Worm (Caenorhabditis elegans) whole organism, L1 larva: ENCODE measurements around the gene R166.2.
A peak's percentile ranks its signal among the peaks of the same experiment; 100 is the strongest.

Experiments
- C04F5.9 ChIP-seq: sonication (generic microtip); optimal IDR thresholded peaks from 2 replicates; lab custom pipeline; 2016; ENCODE audit warnings: missing genetic modification characterization, missing compliant biosample characterization
- C16A3.4 ChIP-seq: fragments of 150-350 bp; optimal IDR thresholded peaks from 2 replicates; lab custom pipeline; 2014; ENCODE audit warnings: missing biosample characterization, missing genetic modification characterization
- F16B12.6 ChIP-seq: fragments of 150-350 bp; optimal IDR thresholded peaks from 2 replicates; lab custom pipeline; 2014; ENCODE audit warnings: missing biosample characterization, missing genetic modification characterization
- Y116A8C.19 ChIP-seq: sonication (generic microtip); optimal IDR thresholded peaks from 2 replicates; lab custom pipeline; 2016; ENCODE audit warnings: missing compliant biosample characterization, missing genetic modification characterization, borderline replicate concordance
- alr-1 ChIP-seq: fragments of 200-800 bp; sonication (Bioruptor generic); optimal IDR thresholded peaks from 2 replicates; lab custom pipeline; 2018; ENCODE audit warnings: borderline replicate concordance, mild to moderate bottlenecking, missing genetic modification characterization, missing compliant biosample characterization
- aly-2 ChIP-seq: fragments of 150-350 bp; optimal IDR thresholded peaks from 2 replicates; lab custom pipeline; 2014; ENCODE audit warnings: missing biosample characterization, missing genetic modification characterization
- ceh-63 ChIP-seq: fragments of 200-800 bp; sonication (Bioruptor generic); optimal IDR thresholded peaks from 2 replicates; lab custom pipeline; 2018; ENCODE audit warnings: mild to moderate bottlenecking, missing genetic modification characterization, missing compliant biosample characterization
- ceh-8 ChIP-seq: fragments of 200-800 bp; sonication (Bioruptor generic); optimal IDR thresholded peaks from 2 replicates; lab custom pipeline; 2018; ENCODE audit warnings: mild to moderate bottlenecking, missing genetic modification characterization, moderate library complexity, missing compliant biosample characterization
- ces-1 ChIP-seq: fragments of 150-350 bp; optimal IDR thresholded peaks from 2 replicates; lab custom pipeline; 2014; ENCODE audit warnings: missing biosample characterization, missing genetic modification reagents, missing genetic modification characterization
- dpl-1 ChIP-seq, 3 experiments: fragments of 150-350 bp in 2 of 3; sonication (generic microtip) in 1 of 3; optimal IDR thresholded peaks; 2 replicates each; lab custom pipeline; 2014 to 2017; ENCODE audit warnings: missing biosample characterization in 3 of 3, missing genetic modification characterization in 3 of 3, missing genetic modification reagents in 3 of 3
- efl-1 ChIP-seq, 4 experiments: fragments of 150-350 bp; optimal IDR thresholded peaks in 3 of 4; peaks in 1 of 4; 1 replicate in 1 of 4; 2 replicates in 3 of 4; lab custom pipeline; 2014; ENCODE audit warnings: missing biosample characterization in 2 of 4, missing genetic modification characterization in 2 of 4, missing genetic modification reagents in 2 of 4
- efl-3 ChIP-seq: fragments of 200-800 bp; sonication (Bioruptor generic); optimal IDR thresholded peaks from 2 replicates; lab custom pipeline; 2018; ENCODE audit warnings: mild to moderate bottlenecking, missing genetic modification characterization, missing compliant biosample characterization
- egl-13 ChIP-seq: sonication (generic microtip); optimal IDR thresholded peaks from 2 replicates; lab custom pipeline; 2016; ENCODE audit warnings: missing genotype, missing genetic modification reagents, missing genetic modification characterization, missing compliant biosample characterization
- ets-5 ChIP-seq: fragments of 200-800 bp; sonication (Bioruptor generic); IDR thresholded peaks from 2 replicates; pipeline ENCODE4 v1.3.6; 2022; ENCODE audit warnings: missing genetic modification characterization, missing compliant biosample characterization
- fkh-8 ChIP-seq: sonication (generic microtip); optimal IDR thresholded peaks from 2 replicates; lab custom pipeline; 2016; ENCODE audit warnings: mild to moderate bottlenecking, missing genetic modification characterization, missing compliant biosample characterization
- fos-1 ChIP-seq: fragments of 150-350 bp; optimal IDR thresholded peaks from 2 replicates; lab custom pipeline; 2014; ENCODE audit warnings: missing biosample characterization, missing genetic modification characterization
- grh-1 ChIP-seq: fragments of 200-800 bp; sonication (Bioruptor generic); IDR thresholded peaks from 2 replicates; pipeline ENCODE4 v1.3.6; 2022; ENCODE audit warnings: missing genetic modification reagents, missing genetic modification characterization, missing compliant biosample characterization
- irx-1 ChIP-seq: sonication (generic microtip); optimal IDR thresholded peaks from 2 replicates; lab custom pipeline; 2016; ENCODE audit warnings: missing genetic modification characterization, missing compliant biosample characterization
- isw-1 ChIP-seq: fragments of 200-800 bp; sonication (Bioruptor generic); IDR thresholded peaks from 2 replicates; pipeline ENCODE4 v1.3.6; 2022; ENCODE audit warnings: missing genetic modification characterization, missing compliant biosample characterization
- jun-1 ChIP-seq: fragments of 150-350 bp; optimal IDR thresholded peaks from 2 replicates; lab custom pipeline; 2014; ENCODE audit warnings: missing biosample characterization, missing genetic modification reagents, missing genetic modification characterization
- lin-13 ChIP-seq: fragments of 150-350 bp; optimal IDR thresholded peaks from 2 replicates; lab custom pipeline; 2014; ENCODE audit warnings: missing biosample characterization, missing genetic modification reagents, missing genetic modification characterization
- lin-14 ChIP-seq: fragments of 200-800 bp; sonication (Bioruptor generic); optimal IDR thresholded peaks from 2 replicates; lab custom pipeline; 2018; ENCODE audit warnings: mild to moderate bottlenecking, missing genetic modification characterization, moderate library complexity, missing compliant biosample characterization
- lin-35 ChIP-seq, 2 experiments: fragments of 150-350 bp; optimal IDR thresholded peaks; 2 replicates each; lab custom pipeline; 2014; ENCODE audit warnings: missing biosample characterization in 2 of 2, missing genetic modification characterization in 2 of 2, missing genetic modification reagents in 2 of 2
- lin-39 ChIP-seq: fragments of 150-350 bp; optimal IDR thresholded peaks from 2 replicates; lab custom pipeline; 2014; ENCODE audit warnings: missing biosample characterization, missing genetic modification reagents, missing genetic modification characterization
- lir-3 ChIP-seq: sonication (generic microtip); optimal IDR thresholded peaks from 2 replicates; lab custom pipeline; 2016; ENCODE audit warnings: mild to moderate bottlenecking, missing genetic modification characterization, moderate library complexity, missing compliant biosample characterization; ENCODE audit not compliant: poor library complexity
- lsy-2 ChIP-seq, 2 experiments: fragments of 150-350 bp; optimal IDR thresholded peaks; 2 replicates each; lab custom pipeline; 2014; ENCODE audit warnings: missing biosample characterization in 2 of 2, missing genetic modification characterization in 2 of 2
- mdl-1 ChIP-seq, 2 experiments: fragments of 150-350 bp; optimal IDR thresholded peaks; 2 replicates each; lab custom pipeline; 2014 to 2017; ENCODE audit warnings: missing biosample characterization in 2 of 2, missing genetic modification characterization in 2 of 2, inconsistent platforms in 1 of 2
- mep-1 ChIP-seq: fragments of 150-350 bp; optimal IDR thresholded peaks from 2 replicates; lab custom pipeline; 2014; ENCODE audit warnings: missing biosample characterization, missing genetic modification characterization
- nhr-19 ChIP-seq: fragments of 200-800 bp; sonication (Bioruptor generic); conservative IDR thresholded peaks from 2 replicates; pipeline ENCODE4 v1.3.6; 2022; ENCODE audit warnings: missing genetic modification characterization, missing compliant biosample characterization
- nhr-20 ChIP-seq: sonication (generic microtip); optimal IDR thresholded peaks from 2 replicates; lab custom pipeline; 2016; ENCODE audit warnings: mild to moderate bottlenecking, missing genetic modification characterization, missing compliant biosample characterization
- nhr-237 ChIP-seq: fragments of 150-350 bp; optimal IDR thresholded peaks from 2 replicates; lab custom pipeline; 2014; ENCODE audit warnings: missing biosample characterization, missing genetic modification characterization
- nhr-28 ChIP-seq: fragments of 150-350 bp; optimal IDR thresholded peaks from 2 replicates; lab custom pipeline; 2014; ENCODE audit warnings: missing biosample characterization, missing genetic modification characterization
- nhr-71 ChIP-seq: sonication (generic microtip); optimal IDR thresholded peaks from 2 replicates; lab custom pipeline; 2016; ENCODE audit warnings: mild to moderate bottlenecking, missing genetic modification characterization, moderate library complexity, missing compliant biosample characterization
- nhr-84 ChIP-seq: sonication (generic microtip); optimal IDR thresholded peaks from 2 replicates; lab custom pipeline; 2017; ENCODE audit warnings: missing biosample characterization, missing genetic modification characterization
- nhr-90 ChIP-seq: sonication (generic microtip); optimal IDR thresholded peaks from 2 replicates; lab custom pipeline; 2016; ENCODE audit warnings: mild to moderate bottlenecking, missing genetic modification characterization, missing compliant biosample characterization; ENCODE audit not compliant: poor library complexity
- pax-3 ChIP-seq: fragments of 200-800 bp; sonication (Bioruptor generic); optimal IDR thresholded peaks from 2 replicates; lab custom pipeline; 2018; ENCODE audit warnings: mild to moderate bottlenecking, missing genetic modification characterization, moderate library complexity, missing compliant biosample characterization
- pqm-1 ChIP-seq: sonication (generic microtip); optimal IDR thresholded peaks from 3 replicates; lab custom pipeline; 2017; ENCODE audit warnings: missing biosample characterization, missing genetic modification characterization
- skn-1 ChIP-seq: fragments of 150-350 bp; optimal IDR thresholded peaks from 2 replicates; lab custom pipeline; 2014; ENCODE audit warnings: missing biosample characterization, missing genetic modification characterization
- snpc-4 ChIP-seq: fragments of 150-350 bp; optimal IDR thresholded peaks from 2 replicates; lab custom pipeline; 2014; ENCODE audit warnings: missing biosample characterization, missing genetic modification characterization
- sox-4 ChIP-seq: sonication (generic microtip); optimal IDR thresholded peaks from 2 replicates; lab custom pipeline; 2016; ENCODE audit warnings: missing genetic modification characterization, missing compliant biosample characterization
- sptf-1 ChIP-seq: fragments of 150-350 bp; optimal IDR thresholded peaks from 2 replicates; lab custom pipeline; 2014; ENCODE audit warnings: missing biosample characterization, missing genetic modification characterization
- swsn-7 ChIP-seq: sonication (generic microtip); optimal IDR thresholded peaks from 2 replicates; lab custom pipeline; 2016; ENCODE audit warnings: missing genetic modification characterization, missing compliant biosample characterization
- unc-30 ChIP-seq: sonication (generic microtip); optimal IDR thresholded peaks from 2 replicates; lab custom pipeline; 2017; ENCODE audit warnings: missing biosample characterization, missing genetic modification characterization
- unc-62 ChIP-seq: fragments of 150-350 bp; optimal IDR thresholded peaks from 2 replicates; lab custom pipeline; 2014; ENCODE audit warnings: missing biosample characterization, missing genetic modification reagents, missing genetic modification characterization
- unc-98 ChIP-seq: fragments of 200-800 bp; sonication (Bioruptor generic); IDR thresholded peaks from 2 replicates; pipeline ENCODE4 v1.3.6; 2022; ENCODE audit warnings: missing genetic modification characterization, missing compliant biosample characterization
- vab-15 ChIP-seq: sonication (generic microtip); optimal IDR thresholded peaks from 2 replicates; lab custom pipeline; 2017; ENCODE audit warnings: missing genotype, mild to moderate bottlenecking, missing genetic modification characterization, missing compliant biosample characterization
- ztf-11 ChIP-seq, 2 experiments: sonication (generic microtip); optimal IDR thresholded peaks; 2 replicates each; lab custom pipeline; 2016 to 2017; ENCODE audit warnings: missing genetic modification characterization in 2 of 2, missing biosample characterization in 1 of 2, missing compliant biosample characterization in 1 of 2
- ztf-4 ChIP-seq: fragments of 150-350 bp; optimal IDR thresholded peaks from 2 replicates; lab custom pipeline; 2014; ENCODE audit warnings: missing biosample characterization, missing genetic modification characterization

The R166.2 gene

ce11 chrII:10504729-10505128 lies 32.7 kb downstream of the R166.2 start (continued):
- TF ChIP-seq nhr-71 (tag; lab: Kevin White, UChicago) (peak; percentile 23), ets-5 (GFP tag; lab: Robert Waterston, UW) (no peak), isw-1 (GFP tag; lab: Robert Waterston, UW) (no peak), nhr-237 (no peak), grh-1 (GFP tag; lab: Robert Waterston, UW) (no peak), mep-1 (tag; lab: Kevin White, UChicago) (peak; percentile 40), lsy-2 (tag; optimal IDR thresholded peaks at IDR 0.05; lab: Kevin White, UChicago) (peak in 1 of 2 experiments; percentile 19), unc-98 (GFP tag; lab: Robert Waterston, UW) (no peak), Y116A8C.19 (tag; lab: Kevin White, UChicago) (no peak), unc-30 (tag; lab: Kevin White, UChicago) (no peak), F16B12.6 (tag; lab: Kevin White, UChicago) (no peak), pqm-1 (no peak), fos-1 (tag; lab: Kevin White, UChicago) (no peak), snpc-4 (tag; lab: Kevin White, UChicago) (no peak), dpl-1 (GFP tag; optimal IDR thresholded peaks at IDR 0.05; lab: Kevin White, UChicago) (no peak), C04F5.9 (tag; lab: Kevin White, UChicago) (no peak), ztf-11 (tag; optimal IDR thresholded peaks at IDR 0.05; lab: Kevin White, UChicago) (no peak)

- no peak for TF ChIP-seq aly-2
- TF ChIP-seq alr-1 (tag; lab: Kevin White, UChicago), result no peak
- no peak for TF ChIP-seq vab-15 (tag; lab: Kevin White, UChicago)
- no peak for TF ChIP-seq ces-1 (GFP tag; lab: Kevin White, UChicago)
- TF ChIP-seq isw-1 (GFP tag; lab: Robert Waterston, UW), result peak; percentile 66
- TF ChIP-seq nhr-19 (GFP tag; lab: Robert Waterston, UW), result peak; percentile 80
- TF ChIP-seq lin-13, result peak; percentile 52
- TF ChIP-seq lin-35 (GFP tag; optimal IDR thresholded peaks at IDR 0.05; lab: Kevin White, UChicago), result peak; percentile 53 to 59
- TF ChIP-seq egl-13, result peak; percentile 84
- TF ChIP-seq sox-4 (tag; lab: Kevin White, UChicago), result peak; percentile 54
- TF ChIP-seq ceh-63 (GFP tag; lab: Kevin White, UChicago), result no peak
- no peak for TF ChIP-seq ets-5 (GFP tag; lab: Robert Waterston, UW)
- TF ChIP-seq sptf-1 (tag; lab: Kevin White, UChicago), result no peak
- TF ChIP-seq skn-1 (tag; lab: Kevin White, UChicago), result peak; percentile 77
- TF ChIP-seq jun-1 (tag; lab: Kevin White, UChicago), result peak; percentile 92
- TF ChIP-seq C16A3.4, result peak; percentile 65
- TF ChIP-seq swsn-7, result peak; percentile 89
- no peak for TF ChIP-seq nhr-28
- peak; percentile 66 for TF ChIP-seq irx-1 (tag; lab: Kevin White, UChicago)
- TF ChIP-seq lin-14, result peak; percentile 97
- no peak for TF ChIP-seq pqm-1
- peak; percentile 85 for TF ChIP-seq ceh-8 (GFP tag; lab: Kevin White, UChicago)
- no peak for TF ChIP-seq lin-39 (tag; lab: Kevin White, UChicago)
- TF ChIP-seq mep-1 (tag; lab: Kevin White, UChicago), result peak; percentile 73
- peak in 1 of 2 experiments; percentile 83 for TF ChIP-seq mdl-1 (tag; optimal IDR thresholded peaks at IDR 0.05; lab: Kevin White, UChicago)
- TF ChIP-seq pax-3 (tag; lab: Kevin White, UChicago), result peak; percentile 37
- TF ChIP-seq ztf-4 (tag; lab: Kevin White, UChicago), result peak; percentile 80
- TF ChIP-seq fos-1 (tag; lab: Kevin White, UChicago), result peak; percentile 30
- no peak for TF ChIP-seq unc-62 (GFP tag; lab: Kevin White, UChicago)
- TF ChIP-seq nhr-90 (tag; lab: Kevin White, UChicago), result peak; percentile 73
- peak; percentile 85 for TF ChIP-seq nhr-20 (tag; lab: Kevin White, UChicago)
- peak; percentile 58 for TF ChIP-seq lir-3 (tag; lab: Kevin White, UChicago)
- TF ChIP-seq nhr-84 (tag; lab: Kevin White, UChicago), result no peak
- TF ChIP-seq snpc-4 (tag; lab: Kevin White, UChicago), result peak; percentile 48
- TF ChIP-seq unc-30 (tag; lab: Kevin White, UChicago), result no peak
- TF ChIP-seq efl-3, result peak; percentile 22
- peak; percentile 90 for TF ChIP-seq fkh-8 (tag; lab: Kevin White, UChicago)
- TF ChIP-seq dpl-1 (GFP tag; optimal IDR thresholded peaks at IDR 0.05; lab: Kevin White, UChicago), result peak in 2 of 3 experiments; percentile 37 to 55
- peak; percentile 72 to 79 for TF ChIP-seq efl-1 (optimal IDR thresholded peaks at IDR 0.05; lab: Kevin White, UChicago)
- TF ChIP-seq efl-1 (GFP tag; optimal IDR thresholded peaks at IDR 0.05 in 1 of 2; lab: Kevin White, UChicago), result peak; percentile 55 to 91
Measured at ce11 chrII:10502491-10503063, 34.9 kb downstream of the R166.2 start, which contains the start of gene myrf-1. myrf-1 (minus strand) TSS chrII:10502541.
